Fruit fly (Drosophila melanogaster): ENCODE data around the gene Ptp61F.

Gene Ptp61F

DNA sequence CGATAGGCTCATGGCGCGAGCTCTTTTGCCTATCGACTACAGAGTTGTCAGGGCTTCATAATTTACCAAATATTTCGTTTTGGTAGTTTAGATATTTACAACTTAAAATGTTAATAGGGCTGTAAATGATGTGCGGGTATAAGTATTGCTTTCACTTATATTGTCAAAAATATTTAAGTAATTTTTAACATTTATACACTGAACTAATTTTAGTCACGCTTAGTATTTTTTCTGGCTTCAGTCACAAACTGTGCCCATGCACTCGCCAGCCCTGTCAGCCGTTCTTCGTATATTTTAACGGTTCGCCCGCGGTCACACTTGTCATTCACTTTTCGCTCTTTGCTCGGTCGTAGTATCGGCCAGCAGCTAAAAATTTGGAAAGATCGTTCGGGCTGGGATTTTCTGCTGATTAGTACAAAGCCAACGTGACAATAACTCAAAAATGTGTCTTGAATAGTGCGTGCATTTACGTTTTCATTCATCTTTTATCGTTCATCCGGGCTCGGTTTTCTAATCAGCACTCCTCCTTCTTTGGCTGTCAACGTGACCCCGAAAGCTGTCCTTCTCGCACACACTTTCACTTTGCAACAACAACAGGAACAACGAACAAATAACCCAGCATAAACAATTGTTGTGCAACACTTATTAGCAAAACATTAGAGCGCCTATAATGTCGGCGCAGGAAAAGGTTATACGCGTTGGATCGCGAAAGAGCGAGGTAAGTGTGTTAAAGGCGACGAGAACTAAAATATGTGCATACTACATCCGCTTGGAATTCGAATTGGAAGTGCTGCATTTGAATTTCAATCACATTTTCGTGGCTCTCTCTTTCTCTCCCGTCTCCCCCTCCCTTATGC, 140.3 kb downstream of the Ptp61F start, which contains the start of the genes Hmbs and CG2211 (continued):
- peak; percentile 32 for TF ChIP-seq grn (GFP tag; optimal IDR thresholded peaks at IDR 0.05)
- TF ChIP-seq row (GFP tag; IDR thresholded peaks at IDR 0.05): peak; percentile 96
- TF ChIP-seq CG17829 (tag; optimal IDR thresholded peaks at IDR 0.05): peak; percentile 94
- no peak for TF ChIP-seq CG11504 (tag; optimal IDR thresholded peaks at IDR 0.05)
- TF ChIP-seq Poxn (GFP tag; IDR thresholded peaks at IDR 0.05): peak; percentile 18; the same call in 1 of the 2 replicates
- peak; percentile 81 to 93 for TF ChIP-seq chif (GFP tag; optimal IDR thresholded peaks at IDR 0.05)
- no peak for TF ChIP-seq tio (GFP tag; optimal IDR thresholded peaks at IDR 0.05)
- no peak for TF ChIP-seq Gsc (GFP tag; IDR thresholded peaks at IDR 0.05)
- TF ChIP-seq CG16813 (GFP tag; IDR thresholded peaks at IDR 0.05; ENCODE audit: partially characterized antibody): peak; percentile 54
- peak; percentile 83 for TF ChIP-seq dmrt11E (tag; optimal IDR thresholded peaks at IDR 0.05)
- TF ChIP-seq NFAT (GFP tag; IDR thresholded peaks at IDR 0.05): peak; percentile 76
- peak; percentile 94 for TF ChIP-seq CG2120 (GFP tag; optimal IDR thresholded peaks at IDR 0.05)
- TF ChIP-seq C15 (GFP tag; IDR thresholded peaks at IDR 0.05): peak; percentile 72; the same call in 1 of the 3 replicates
- TF ChIP-seq bigmax (GFP tag; optimal IDR thresholded peaks at IDR 0.05): no peak
- peak; percentile 86 for TF ChIP-seq caup (GFP tag; optimal IDR thresholded peaks at IDR 0.05; ENCODE audit: severe bottlenecking)
- TF ChIP-seq sens (GFP tag): peak; percentile 98
- peak; percentile 95 for TF ChIP-seq CG14710 (tag; optimal IDR thresholded peaks at IDR 0.05)
- TF ChIP-seq CG8089 (GFP tag; optimal IDR thresholded peaks at IDR 0.05): peak; percentile 74
- no peak for TF ChIP-seq ro (GFP tag; IDR thresholded peaks at IDR 0.05)
- TF ChIP-seq chm (GFP tag; IDR thresholded peaks at IDR 0.05): peak; percentile 83
- peak; percentile 37; the same call in 1 of the 3 replicates for TF ChIP-seq HLH4C (GFP tag; IDR thresholded peaks at IDR 0.05; ENCODE audit: partially characterized antibody)
- TF ChIP-seq ci (GFP tag; IDR thresholded peaks at IDR 0.05): peak; percentile 92
- TF ChIP-seq CG7357 (GFP tag; IDR thresholded peaks at IDR 0.05): peak; percentile 69
- peak; percentile 92 for TF ChIP-seq CG10543 (GFP tag; optimal IDR thresholded peaks at IDR 0.05)
- peak; percentile 66; the same call in 1 of the 2 replicates for TF ChIP-seq CG4360 (GFP tag; IDR thresholded peaks at IDR 0.05)
- TF ChIP-seq CkIIα-i1 (GFP tag; IDR thresholded peaks at IDR 0.05): no peak
- peak; percentile 93 for TF ChIP-seq Chrac-16 (GFP tag; optimal IDR thresholded peaks at IDR 0.05)
- TF ChIP-seq lmd (GFP tag; IDR thresholded peaks at IDR 0.05): peak; percentile 83
- TF ChIP-seq Oaz (GFP tag; IDR thresholded peaks at IDR 0.05): peak; percentile 42; the same call in 1 of the 2 replicates
- TF ChIP-seq H2.0 (GFP tag; IDR thresholded peaks at IDR 0.05): peak; percentile 82
- TF ChIP-seq Mes4 (GFP tag; optimal IDR thresholded peaks at IDR 0.05): peak; percentile 87
- peak; percentile 70; the same call in 3 of the 4 replicates for TF ChIP-seq Dll (GFP tag; IDR thresholded peaks at IDR 0.05; ENCODE audit: partially characterized antibody)
- TF ChIP-seq unc-4 (GFP tag; IDR thresholded peaks at IDR 0.05; ENCODE audit: partially characterized antibody): peak; percentile 48; the same call in 1 of the 2 replicates
- TF ChIP-seq gcm (GFP tag; optimal IDR thresholded peaks at IDR 0.05): peak; percentile 35
- TF ChIP-seq Ssrp (tag; optimal IDR thresholded peaks at IDR 0.05): peak; percentile 77
- peak; percentile 75 for TF ChIP-seq stc (GFP tag; IDR thresholded peaks at IDR 0.05)
- TF ChIP-seq Hr3 (GFP tag; optimal IDR thresholded peaks at IDR 0.05): peak; percentile 88
- TF ChIP-seq lab (GFP tag; optimal IDR thresholded peaks at IDR 0.05): peak; percentile 94
- peak; percentile 71; the same call in 2 of the 3 replicates for TF ChIP-seq otp (GFP tag; IDR thresholded peaks at IDR 0.05)
- peak; percentile 49 for TF ChIP-seq bbx (GFP tag; IDR thresholded peaks at IDR 0.05; ENCODE audit: partially characterized antibody)
- TF ChIP-seq CG8478 (optimal IDR thresholded peaks at IDR 0.05): no peak
- peak; percentile 50; the same call in 1 of the 2 replicates for TF ChIP-seq gsb (GFP tag; IDR thresholded peaks at IDR 0.05)
- TF ChIP-seq Dp (GFP tag; optimal IDR thresholded peaks at IDR 0.05): peak; percentile 62
- TF ChIP-seq fd3F (GFP tag; optimal IDR thresholded peaks at IDR 0.05): peak; percentile 69
- peak; percentile 77 for TF ChIP-seq ttk (GFP tag; IDR thresholded peaks at IDR 0.05)
- peak; percentile 50 for TF ChIP-seq amos (GFP tag; IDR thresholded peaks at IDR 0.05; ENCODE audit: partially characterized antibody)
- peak; percentile 85 for TF ChIP-seq CG12744 (GFP tag; optimal IDR thresholded peaks at IDR 0.05)
- peak; percentile 42; the same call in 1 of the 2 replicates for TF ChIP-seq Bgb (GFP tag; IDR thresholded peaks at IDR 0.05; ENCODE audit: partially characterized antibody)

Measured in whole organism, embryonic.